Fruit fly (Drosophila melanogaster): ENCODE measurements around the gene Scp2.

- no peak for TF ChIP-seq h (optimal IDR thresholded peaks at IDR 0.05)
- TF ChIP-seq Sin3A (optimal IDR thresholded peaks at IDR 0.05) = no peak
- TF ChIP-seq psq (optimal IDR thresholded peaks at IDR 0.05) = no peak
- TF ChIP-seq ttk (optimal IDR thresholded peaks at IDR 0.05) = no peak
- no peak for TF ChIP-seq Myc (optimal IDR thresholded peaks at IDR 0.05)
Measured at dm6 chr3R:16604715-16605114, 21.3 kb upstream of the Scp2 start, which contains the start of gene CG10345.

Measured in Kc167 (cell line).